5 worm cellular contexts compared by ENCODE assay signal in genomic region chrX:5772538-5773154, ce11.
TF ChIP-seq lines count a peak whose summit lies in the region.

No protein-coding gene starts in this region.

TF ChIP-seq in whole organism, L1 larva, 84 proteins besides CTCF, POLR2A, EP300 and RAD21:
- TF ChIP-seq jun-1 (tag; optimal IDR thresholded peaks at IDR 0.05; lab: Kevin White, UChicago) (peak; percentile 19), irx-1 (tag; optimal IDR thresholded peaks at IDR 0.05; lab: Kevin White, UChicago) (no peak), pax-3 (tag; optimal IDR thresholded peaks at IDR 0.05; lab: Kevin White, UChicago) (no peak), mab-9 (GFP tag; IDR thresholded peaks at IDR 0.05; lab: Robert Waterston, UW) (no peak), lin-15B (tag; optimal IDR thresholded peaks at IDR 0.05; lab: Kevin White, UChicago) (no peak), ets-5 (GFP tag; IDR thresholded peaks at IDR 0.05; lab: Robert Waterston, UW) (no peak), ceh-82 (tag; optimal IDR thresholded peaks at IDR 0.05; lab: Kevin White, UChicago) (no peak), egl-13 (tag; optimal IDR thresholded peaks at IDR 0.05; lab: Kevin White, UChicago) (no peak), ama-1 (optimal IDR thresholded peaks at IDR 0.05; lab: Kevin White, UChicago) (no peak), ceh-63 (GFP tag; optimal IDR thresholded peaks at IDR 0.05; lab: Kevin White, UChicago) (peak; percentile 70)

TF ChIP-seq in whole organism, L2 larva, 48 proteins besides CTCF, POLR2A, EP300 and RAD21:
- no peak for TF ChIP-seq nhr-23 (tag; optimal IDR thresholded peaks at IDR 0.05; lab: Kevin White, UChicago)
- TF ChIP-seq F13H6.1 (tag; optimal IDR thresholded peaks at IDR 0.05; lab: Kevin White, UChicago): peak; percentile 67

TF ChIP-seq in whole organism, L3 larva, 47 proteins besides CTCF, POLR2A, EP300 and RAD21:
- TF ChIP-seq pha-4 (tag; optimal IDR thresholded peaks at IDR 0.05; lab: Kevin White, UChicago) (peak; percentile 85), ceh-16 (tag; optimal IDR thresholded peaks at IDR 0.05; lab: Kevin White, UChicago) (no peak)

TF ChIP-seq in whole organism, L4 larva, 104 proteins besides CTCF, POLR2A, EP300 and RAD21:
- TF ChIP-seq pha-4 (GFP tag; IDR thresholded peaks at IDR 0.05; lab: Robert Waterston, UW): peak; percentile 49; the same call in 1 of the 2 replicates
- TF ChIP-seq pha-4 (tag; optimal IDR thresholded peaks at IDR 0.05; lab: Kevin White, UChicago): no peak
- no peak for TF ChIP-seq unc-62 (GFP tag; optimal IDR thresholded peaks at IDR 0.05 in 1 of 2; lab: Kevin White, UChicago)
- no peak for TF ChIP-seq unc-62 (tag; optimal IDR thresholded peaks at IDR 0.05; lab: Kevin White, UChicago)
- peak; percentile 61 for TF ChIP-seq aha-1 (tag; lab: Kevin White, UChicago)
- no peak for TF ChIP-seq madf-9 (GFP tag; conservative IDR thresholded peaks at IDR 0.05; lab: Robert Waterston, UW)
- no peak for TF ChIP-seq ceh-44 (GFP tag; IDR thresholded peaks at IDR 0.05; lab: Robert Waterston, UW)
- TF ChIP-seq set-16 (GFP tag; IDR thresholded peaks at IDR 0.05; lab: Robert Waterston, UW): no peak
- no peak for TF ChIP-seq daf-8 (GFP tag; IDR thresholded peaks at IDR 0.05; lab: Robert Waterston, UW)
- no peak for TF ChIP-seq lsy-2 (tag; optimal IDR thresholded peaks at IDR 0.05; lab: Kevin White, UChicago)
TF ChIP-seq in whole organism, L4 larva: peak in this region for 2.

TF ChIP-seq in whole organism, mixed stage, embryonic, 35 proteins besides CTCF, POLR2A, EP300 and RAD21:
- TF ChIP-seq pha-4 (tag; optimal IDR thresholded peaks at IDR 0.05; lab: Kevin White, UChicago): peak; percentile 39
- no peak for TF ChIP-seq lsy-2 (tag; optimal IDR thresholded peaks at IDR 0.05; lab: Kevin White, UChicago)

Comparison
In these comparisons a context has a peak if more than half of its experiments do, and no peak if none do; other contexts are left out.
1. Of the 29 proteins assayed by ChIP-seq in both whole organism, L4 larva and whole organism, L1 larva: peak only in whole organism, L4 larva: aha-1; only in whole organism, L1 larva: jun-1; in both: none; in neither: 27.